Worm (Caenorhabditis elegans): ENCODE results near the gene vang-1.

- TF ChIP-seq ref-2 (tag; optimal IDR thresholded peaks at IDR 0.05) (no peak), ama-1 (optimal IDR thresholded peaks at IDR 0.05) (no peak), tbx-7 (tag; optimal IDR thresholded peaks at IDR 0.05) (no peak), hlh-8 (tag; optimal IDR thresholded peaks at IDR 0.05) (no peak), pha-4 (tag; optimal IDR thresholded peaks at IDR 0.05) (no peak), hlh-6 (tag; optimal IDR thresholded peaks at IDR 0.05) (no peak)
Measured at ce11 chrX:2893026-2893662, 7.5 kb downstream of the vang-1 start.

Measured in whole organism, late embryonic.